Fruit fly (Drosophila melanogaster) whole organism, embryonic: ENCODE data around the gene Npc2g.

Experiments
- Atf6 ChIP-seq: fragments of 200-800 bp; sonication (Bioruptor generic); IDR thresholded peaks from 2 replicates; pipeline ENCODE4 v1.3.6; 2022; ENCODE audit warnings: missing biosample characterization, missing genetic modification characterization
- CG12071 ChIP-seq: fragments of 200-800 bp; sonication (Bioruptor generic); optimal IDR thresholded peaks from 3 replicates; lab custom pipeline; 2018; ENCODE audit warnings: missing biosample characterization, mild to moderate bottlenecking, missing genetic modification characterization
- CG12659 ChIP-seq: fragments of 200-800 bp; sonication (Bioruptor generic); optimal IDR thresholded peaks from 3 replicates; lab custom pipeline; 2017; ENCODE audit warnings: mild to moderate bottlenecking, missing biosample characterization, missing genetic modification reagents, missing genetic modification characterization
- CG13123 ChIP-seq: fragments of 200-800 bp; sonication (Bioruptor generic); optimal IDR thresholded peaks from 2 replicates; lab custom pipeline; 2016; ENCODE audit warnings: missing biosample characterization, missing genetic modification characterization
- CG13296 ChIP-seq: fragments of 200-800 bp; sonication (Bioruptor generic); optimal IDR thresholded peaks from 3 replicates; lab custom pipeline; 2018; ENCODE audit warnings: missing biosample characterization, mild to moderate bottlenecking, missing genetic modification characterization
- CG13624 ChIP-seq: fragments of 200-800 bp; sonication (Bioruptor generic); optimal IDR thresholded peaks from 2 replicates; lab custom pipeline; 2016; ENCODE audit warnings: missing biosample characterization, missing genetic modification characterization
- CG14014 ChIP-seq: fragments of 200-800 bp; sonication (Bioruptor generic); IDR thresholded peaks from 2 replicates; pipeline ENCODE4 v1.3.6; 2022; ENCODE audit warnings: missing biosample characterization, missing genetic modification characterization
- CG15011 ChIP-seq: fragments of 200-800 bp; sonication (Bioruptor generic); optimal IDR thresholded peaks from 3 replicates; lab custom pipeline; 2018; ENCODE audit warnings: missing biosample characterization, mild to moderate bottlenecking, missing genetic modification characterization
- CG16779 ChIP-seq: fragments of 200-800 bp; sonication (Bioruptor generic); IDR thresholded peaks from 2 replicates; pipeline ENCODE4 v1.3.6; 2022; ENCODE audit warnings: missing biosample characterization, missing genetic modification characterization
- CG16863 ChIP-seq: fragments of 200-800 bp; sonication (Bioruptor generic); optimal IDR thresholded peaks from 3 replicates; lab custom pipeline; 2016; ENCODE audit warnings: missing biosample characterization, missing genetic modification characterization
- CG17385 ChIP-seq: fragments of 200-800 bp; sonication (Bioruptor generic); optimal IDR thresholded peaks from 3 replicates; lab custom pipeline; 2018; ENCODE audit warnings: missing biosample characterization, mild to moderate bottlenecking, missing genetic modification characterization
- CG17568 ChIP-seq: fragments of 200-800 bp; sonication (Bioruptor generic); optimal IDR thresholded peaks from 2 replicates; lab custom pipeline; 2018; ENCODE audit warnings: missing biosample characterization, mild to moderate bottlenecking, missing genetic modification characterization, moderate library complexity
- CG17912 ChIP-seq: fragments of 200-800 bp; sonication (Bioruptor generic); optimal IDR thresholded peaks from 2 replicates; lab custom pipeline; 2018; ENCODE audit warnings: missing biosample characterization, mild to moderate bottlenecking, missing genetic modification characterization
- CG2199 ChIP-seq: fragments of 200-800 bp; sonication (Bioruptor generic); IDR thresholded peaks from 3 replicates; pipeline ENCODE4 v1.3.6; 2022; ENCODE audit warnings: missing biosample characterization, missing genetic modification characterization
- CG3838 ChIP-seq: fragments of 200-800 bp; sonication (Bioruptor generic); optimal IDR thresholded peaks from 3 replicates; lab custom pipeline; 2016; ENCODE audit warnings: missing biosample characterization, missing genetic modification characterization
- CG4328 ChIP-seq: fragments of 200-800 bp; sonication (Bioruptor generic); optimal IDR thresholded peaks from 3 replicates; lab custom pipeline; 2017; ENCODE audit warnings: missing biosample characterization, missing genetic modification reagents, missing genetic modification characterization
- CG4707 ChIP-seq: fragments of 200-800 bp; sonication (Bioruptor generic); optimal IDR thresholded peaks from 2 replicates; lab custom pipeline; 2018; ENCODE audit warnings: missing biosample characterization, mild to moderate bottlenecking, missing genetic modification characterization, moderate library complexity
- CG5245 ChIP-seq: fragments of 200-800 bp; sonication (Bioruptor generic); optimal IDR thresholded peaks from 3 replicates; lab custom pipeline; 2016; ENCODE audit warnings: missing biosample characterization, missing genetic modification characterization
- CG6791 ChIP-seq: fragments of 200-800 bp; sonication (Bioruptor generic); IDR thresholded peaks from 3 replicates; pipeline ENCODE4 v1.3.6; 2022; ENCODE audit warnings: missing biosample characterization, missing genetic modification characterization; ENCODE audit not compliant: partially characterized antibody
- CG7271 ChIP-seq: fragments of 200-800 bp; sonication (Bioruptor generic); optimal IDR thresholded peaks from 2 replicates; lab custom pipeline; 2018; ENCODE audit warnings: missing biosample characterization, mild to moderate bottlenecking, missing genetic modification characterization, moderate library complexity
- CG7963 ChIP-seq: fragments of 200-800 bp; sonication (Bioruptor generic); IDR thresholded peaks from 3 replicates; pipeline ENCODE4 v1.3.6; 2022; ENCODE audit warnings: missing biosample characterization, missing genetic modification characterization; ENCODE audit not compliant: partially characterized antibody
- CG9727 ChIP-seq: fragments of 200-800 bp; sonication (Bioruptor generic); optimal IDR thresholded peaks from 3 replicates; lab custom pipeline; 2017; ENCODE audit warnings: missing biosample characterization, mild to moderate bottlenecking, missing genetic modification characterization
- CkIIα-i1 ChIP-seq: fragments of 200-800 bp; sonication (Bioruptor generic); IDR thresholded peaks from 2 replicates; pipeline ENCODE4 v1.3.6; 2022; ENCODE audit warnings: missing biosample characterization, missing genetic modification characterization
- CoRest ChIP-seq: fragments of 200-800 bp; sonication (Bioruptor generic); optimal IDR thresholded peaks from 3 replicates; lab custom pipeline; 2018; ENCODE audit warnings: missing biosample characterization, mild to moderate bottlenecking, missing genetic modification characterization, moderate library complexity
- Dfd ChIP-seq, 2 experiments: fragments of >200 bp; optimal IDR thresholded peaks; 2 replicates each; lab custom pipeline; 2017; ENCODE audit warnings: missing biosample characterization in 2 of 2, missing genetic modification characterization in 2 of 2
- Fer2 ChIP-seq: fragments of 200-800 bp; sonication (Bioruptor generic); optimal IDR thresholded peaks from 2 replicates; lab custom pipeline; 2018; ENCODE audit warnings: missing biosample characterization, mild to moderate bottlenecking, missing genetic modification characterization, moderate library complexity
- Gsc ChIP-seq: fragments of 200-800 bp; sonication (Bioruptor generic); IDR thresholded peaks from 2 replicates; pipeline ENCODE4 v1.3.6; 2022; ENCODE audit warnings: missing biosample characterization, missing genetic modification characterization
- Meics ChIP-seq: fragments of 200-800 bp; sonication (Bioruptor generic); optimal IDR thresholded peaks from 2 replicates; lab custom pipeline; 2017; ENCODE audit warnings: missing biosample characterization, mild to moderate bottlenecking, missing genetic modification characterization
- Nf-YC ChIP-seq: fragments of 200-800 bp; optimal IDR thresholded peaks from 3 replicates; lab custom pipeline; 2019; ENCODE audit warnings: missing biosample characterization, mild to moderate bottlenecking, missing genetic modification characterization, moderate library complexity
- Side ChIP-seq: fragments of 200-800 bp; sonication (Bioruptor generic); optimal IDR thresholded peaks from 2 replicates; lab custom pipeline; 2016; ENCODE audit warnings: missing biosample characterization, missing genetic modification characterization
- crp ChIP-seq, 2 experiments: fragments of 200-800 bp; sonication (Bioruptor generic); optimal IDR thresholded peaks; 2 replicates in 1 of 2; 3 replicates in 1 of 2; lab custom pipeline; 2017; ENCODE audit warnings: missing biosample characterization in 2 of 2, missing genetic modification characterization in 2 of 2, mild to moderate bottlenecking in 1 of 2, moderate library complexity in 1 of 2
- cwo ChIP-seq: fragments of 200-800 bp; sonication (Bioruptor generic); optimal IDR thresholded peaks from 3 replicates; lab custom pipeline; 2017; ENCODE audit warnings: missing biosample characterization, missing genetic modification characterization, mild to moderate bottlenecking, moderate library complexity, missing genetic modification reagents
- da ChIP-seq: fragments of 200-800 bp; sonication (Bioruptor generic); optimal IDR thresholded peaks from 2 replicates; lab custom pipeline; 2016; ENCODE audit warnings: missing biosample characterization, missing genetic modification characterization
- ems ChIP-seq: fragments of 200-800 bp; sonication (Bioruptor generic); optimal IDR thresholded peaks from 3 replicates; lab custom pipeline; 2016; ENCODE audit warnings: missing biosample characterization, missing genetic modification characterization
- ewg ChIP-seq: fragments of 200-800 bp; sonication (Bioruptor generic); optimal IDR thresholded peaks from 3 replicates; lab custom pipeline; 2017; ENCODE audit warnings: mild to moderate bottlenecking, missing biosample characterization, missing genetic modification reagents, missing genetic modification characterization
- fd3F ChIP-seq: fragments of 200-800 bp; sonication (Bioruptor generic); optimal IDR thresholded peaks from 2 replicates; lab custom pipeline; 2018; ENCODE audit warnings: missing biosample characterization, mild to moderate bottlenecking, missing genetic modification characterization, moderate library complexity
- gem ChIP-seq: fragments of 200-800 bp; sonication (Bioruptor generic); optimal IDR thresholded peaks from 2 replicates; lab custom pipeline; 2019; ENCODE audit warnings: missing biosample characterization, mild to moderate bottlenecking, missing genetic modification characterization, moderate library complexity
- ham ChIP-seq: fragments of 200-800 bp; sonication (Bioruptor generic); IDR thresholded peaks from 2 replicates; pipeline ENCODE4 v1.3.6; 2022; ENCODE audit warnings: missing biosample characterization, missing genetic modification characterization
- lov ChIP-seq, 2 experiments: fragments of 200-800 bp in 1 of 2; fragments of >200 bp in 1 of 2; sonication (Bioruptor generic) in 1 of 2; IDR thresholded peaks in 1 of 2; optimal IDR thresholded peaks in 1 of 2; 2 replicates in 1 of 2; 3 replicates in 1 of 2; pipeline versions ENCODE4 v1.3.6 to Lab custom; 2017 to 2022; ENCODE audit warnings: missing biosample characterization in 1 of 2, missing genetic modification characterization in 1 of 2
- mirr ChIP-seq: fragments of 200-800 bp; sonication (Bioruptor generic); optimal IDR thresholded peaks from 3 replicates; lab custom pipeline; 2018; ENCODE audit warnings: missing biosample characterization, mild to moderate bottlenecking, missing genetic modification characterization
- otp ChIP-seq: fragments of 200-800 bp; sonication (Bioruptor generic); IDR thresholded peaks from 3 replicates; pipeline ENCODE4, ENCODE4 v1.3.6; 2022; ENCODE audit warnings: missing biosample characterization, missing genetic modification characterization
- prd ChIP-seq, 3 experiments: fragments of >200 bp in 2 of 3; fragments of 200-800 bp in 1 of 3; sonication (Bioruptor generic) in 1 of 3; optimal IDR thresholded peaks in 2 of 3; IDR thresholded peaks in 1 of 3; 2 replicates in 2 of 3; 3 replicates in 1 of 3; pipeline versions ENCODE4 v1.3.6 to Lab custom; 2017 to 2022; ENCODE audit warnings: missing biosample characterization in 1 of 3, missing genetic modification characterization in 1 of 3
- run ChIP-seq: fragments of 200-800 bp; sonication (Bioruptor generic); optimal IDR thresholded peaks from 3 replicates; lab custom pipeline; 2018; ENCODE audit warnings: missing biosample characterization, mild to moderate bottlenecking, missing genetic modification characterization
- twi ChIP-seq: fragments of 200-800 bp; optimal IDR thresholded peaks from 2 replicates; lab custom pipeline; 2019; ENCODE audit warnings: missing biosample characterization, mild to moderate bottlenecking, missing genetic modification characterization, moderate library complexity
- z ChIP-seq: fragments of 200-800 bp; sonication (Bioruptor generic); IDR thresholded peaks from 3 replicates; pipeline ENCODE4 v1.3.6; 2022; ENCODE audit warnings: missing biosample characterization, missing genetic modification characterization
- zen ChIP-seq: fragments of 200-800 bp; sonication (Bioruptor generic); optimal IDR thresholded peaks from 3 replicates; lab custom pipeline; 2018; ENCODE audit warnings: missing biosample characterization, mild to moderate bottlenecking, missing genetic modification characterization, moderate library complexity
- zfh1 ChIP-seq: fragments of 200-800 bp; sonication (Bioruptor generic); IDR thresholded peaks from 3 replicates; pipeline ENCODE4 v1.3.6; 2022; ENCODE audit warnings: missing biosample characterization, missing genetic modification characterization

Gene Npc2g

DNA sequence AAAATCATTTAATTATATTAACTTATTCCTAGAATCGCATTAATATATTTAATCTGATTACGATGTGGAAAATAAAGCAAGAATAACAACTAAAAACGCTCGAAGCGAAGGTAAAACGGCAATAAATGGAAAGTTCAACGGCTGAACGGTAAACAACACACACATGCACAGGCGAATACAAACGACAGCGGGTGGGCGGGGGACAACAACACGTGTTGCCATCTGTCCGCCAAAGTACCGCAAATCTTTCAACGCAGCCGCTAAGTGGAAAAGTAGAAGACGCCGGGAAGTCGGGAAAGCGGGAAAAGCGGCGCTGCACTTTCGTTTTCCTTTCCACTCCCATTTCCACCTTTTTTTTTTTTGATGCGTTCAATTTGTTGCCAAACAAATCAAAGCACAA lies 37.5 kb upstream of the Npc2g start:
- TF ChIP-seq CG3838 (no peak), twi (tag; lab: Kevin White, UChicago) (peak; percentile 91)

DNA sequence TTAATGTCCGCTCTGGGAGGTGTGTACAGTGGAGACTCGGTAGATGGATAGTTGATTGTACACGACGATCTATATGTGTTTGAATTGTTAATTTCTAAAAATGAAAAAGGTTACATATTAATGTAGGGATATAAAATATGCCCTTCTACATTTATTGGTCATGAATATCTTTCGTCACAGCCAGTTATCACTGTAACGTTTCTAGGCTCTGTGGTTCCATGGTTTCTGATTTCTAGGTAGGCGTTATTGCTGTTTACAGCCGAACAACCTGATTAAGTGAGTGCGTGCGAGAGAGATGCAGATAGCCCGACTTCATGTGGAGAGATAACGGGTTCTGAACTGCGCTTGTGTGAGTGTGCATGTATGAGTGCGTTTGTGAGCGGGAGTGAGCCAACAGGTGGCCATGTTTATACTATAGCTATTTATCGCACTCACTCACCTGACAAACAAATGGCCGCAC lies 36.6 kb upstream of the Npc2g start:
- peak; percentile 79 for TF ChIP-seq Atf6 (GFP tag; lab: Robert Waterston, UW)
- peak; percentile 96 for TF ChIP-seq Nf-YC (tag; lab: Kevin White, UChicago)
- TF ChIP-seq CG7271 (tag; lab: Kevin White, UChicago), result peak; percentile 82
- TF ChIP-seq Side (GFP tag; lab: Kevin White, UChicago), result peak; percentile 95
- TF ChIP-seq CG13624 (GFP tag; lab: Kevin White, UChicago), result peak; percentile 95
- TF ChIP-seq Meics (GFP tag; lab: Kevin White, UChicago), result peak; percentile 87
- no peak for TF ChIP-seq Dfd (GFP tag; optimal IDR thresholded peaks at IDR 0.05; lab: Kevin White, UChicago)
- TF ChIP-seq ewg (GFP tag; lab: Kevin White, UChicago), result peak; percentile 83
- peak; percentile 84 for TF ChIP-seq da (GFP tag; lab: Kevin White, UChicago)
- no peak for TF ChIP-seq lov (optimal IDR thresholded peaks at IDR 0.05; lab: Kevin White, UChicago)
- TF ChIP-seq lov (GFP tag; IDR thresholded peaks at IDR 0.05; lab: Robert Waterston, UW), result peak; percentile 95
- TF ChIP-seq CG16779, result peak; percentile 90
- TF ChIP-seq run (tag; lab: Kevin White, UChicago), result peak; percentile 78
- peak; percentile 90 for TF ChIP-seq CG12659 (GFP tag; lab: Kevin White, UChicago)
- peak; percentile 96 for TF ChIP-seq gem (tag; lab: Kevin White, UChicago)
- peak; percentile 98 for TF ChIP-seq zen (tag; lab: Kevin White, UChicago)
- TF ChIP-seq CkIIα-i1 (GFP tag; lab: Robert Waterston, UW), result peak; percentile 70
- TF ChIP-seq prd (optimal IDR thresholded peaks at IDR 0.05; lab: Kevin White, UChicago), result no peak
- peak; percentile 99 for TF ChIP-seq prd (GFP tag; IDR thresholded peaks at IDR 0.05; lab: Robert Waterston, UW)
- peak; percentile 73 for TF ChIP-seq CG4707 (GFP tag; lab: Kevin White, UChicago)
- peak; percentile 92 for TF ChIP-seq CG2199 (GFP tag; lab: Robert Waterston, UW)
- peak; percentile 84 for TF ChIP-seq Fer2 (tag; lab: Kevin White, UChicago)
- TF ChIP-seq CG7963, result no peak
- peak; percentile 80; the same call in 1 of the 2 replicates for TF ChIP-seq ham (GFP tag; lab: Robert Waterston, UW)
- TF ChIP-seq fd3F, result peak; percentile 88
- TF ChIP-seq CG12071 (GFP tag; lab: Kevin White, UChicago), result peak; percentile 86
- TF ChIP-seq CG17912 (GFP tag; lab: Kevin White, UChicago), result no peak
- peak; percentile 84 for TF ChIP-seq CG15011 (GFP tag; lab: Kevin White, UChicago)
- TF ChIP-seq ems (GFP tag; lab: Kevin White, UChicago), result peak; percentile 90
- peak; percentile 98 for TF ChIP-seq zfh1 (GFP tag; lab: Robert Waterston, UW)
- peak; percentile 86 for TF ChIP-seq CG4328 (GFP tag; lab: Kevin White, UChicago)
- peak; percentile 80 for TF ChIP-seq CG14014 (GFP tag; lab: Robert Waterston, UW)
- peak; percentile 96 for TF ChIP-seq CG9727 (GFP tag; lab: Kevin White, UChicago)
- TF ChIP-seq crp (GFP tag; optimal IDR thresholded peaks at IDR 0.05; lab: Kevin White, UChicago), result peak in 1 of 2 experiments; percentile 44
- peak; percentile 72 for TF ChIP-seq mirr
- peak; percentile 87 for TF ChIP-seq CG13123 (GFP tag; lab: Kevin White, UChicago)
- peak; percentile 96 for TF ChIP-seq CoRest (tag; lab: Kevin White, UChicago)
- peak; percentile 93 for TF ChIP-seq CG16863 (GFP tag; lab: Kevin White, UChicago)
- TF ChIP-seq CG5245 (GFP tag; lab: Kevin White, UChicago), result peak; percentile 95
- TF ChIP-seq CG6791, result no peak
- peak; percentile 77 for TF ChIP-seq CG17568 (GFP tag; lab: Kevin White, UChicago)
- no peak; the same call in 2 of the 3 replicates for TF ChIP-seq otp (GFP tag; lab: Robert Waterston, UW)
- TF ChIP-seq Gsc (GFP tag; lab: Robert Waterston, UW), result peak; percentile 92
- TF ChIP-seq CG13296 (GFP tag; lab: Kevin White, UChicago), result peak; percentile 87
- peak; percentile 88 for TF ChIP-seq CG17385 (GFP tag; lab: Kevin White, UChicago)
- TF ChIP-seq cwo (GFP tag; lab: Kevin White, UChicago), result peak; percentile 89
- TF ChIP-seq z (GFP tag; lab: Robert Waterston, UW), result peak; percentile 77
